Worm (Caenorhabditis elegans) whole organism, L4/young adult: ENCODE results near the gene F13H6.5.

Source experiments
- W03F9.2 ChIP-seq: fragments of 150-350 bp; optimal IDR thresholded peaks from 2 replicates; lab custom pipeline; 2014; ENCODE audit warnings: missing biosample characterization, missing genetic modification characterization
- dao-5 ChIP-seq: sonication (generic microtip); optimal IDR thresholded peaks from 2 replicates; lab custom pipeline; 2016; ENCODE audit warnings: missing genotype, missing genetic modification characterization, moderate library complexity, missing compliant biosample characterization
- him-1 ChIP-seq: sonication (generic microtip); optimal IDR thresholded peaks from 2 replicates; lab custom pipeline; 2016; ENCODE audit warnings: missing genotype, missing genetic modification reagents, missing genetic modification characterization, missing compliant biosample characterization

The F13H6.5 gene

DNA sequence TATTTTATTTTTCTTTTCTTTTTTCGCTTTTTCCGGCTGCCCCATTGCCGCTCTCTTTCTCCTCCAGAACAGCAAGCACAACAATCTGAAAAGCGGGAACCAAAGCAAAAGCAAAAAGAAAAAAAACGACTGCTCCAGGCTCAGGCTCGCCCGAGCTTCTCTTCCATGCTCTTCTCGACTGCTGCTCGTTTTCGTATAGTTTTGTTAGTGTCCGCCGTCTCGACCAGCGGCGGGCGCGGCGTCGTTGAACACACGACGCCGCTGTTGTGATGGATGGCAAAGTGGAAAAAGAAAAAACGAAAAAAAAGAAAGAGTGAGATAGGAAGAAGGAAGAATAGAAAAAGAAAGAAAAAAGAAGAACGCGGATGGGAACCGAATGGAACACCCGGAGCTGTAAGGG lies 24.6 kb downstream of the F13H6.5 start:
- no peak for TF ChIP-seq dao-5 (tag; lab: Kevin White, UChicago)
- TF ChIP-seq W03F9.2 (tag; lab: Kevin White, UChicago) = no peak
- TF ChIP-seq him-1 (tag; lab: Kevin White, UChicago) = peak; percentile 64

DNA sequence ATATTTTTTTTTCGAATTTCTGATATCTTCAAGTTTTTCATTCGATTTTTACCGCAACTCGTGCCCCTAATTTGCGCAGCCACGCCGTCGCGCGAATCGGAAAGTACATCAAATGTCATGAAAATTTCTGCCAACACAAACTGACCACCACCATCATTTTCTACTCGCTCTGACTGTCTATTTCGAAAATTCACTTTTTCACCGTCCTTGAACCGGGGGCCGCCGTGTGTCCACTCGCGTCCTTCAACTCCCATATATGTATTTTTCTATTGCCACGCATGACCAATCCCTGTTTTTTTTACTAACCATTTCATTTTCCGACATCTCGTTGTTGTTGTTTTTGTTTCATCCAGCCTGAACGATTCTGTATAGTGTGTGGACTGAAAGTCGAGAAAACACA lies 25.1 kb downstream of the F13H6.5 start:
- TF ChIP-seq him-1 (tag; lab: Kevin White, UChicago) (no peak), dao-5 (tag; lab: Kevin White, UChicago) (no peak)

DNA sequence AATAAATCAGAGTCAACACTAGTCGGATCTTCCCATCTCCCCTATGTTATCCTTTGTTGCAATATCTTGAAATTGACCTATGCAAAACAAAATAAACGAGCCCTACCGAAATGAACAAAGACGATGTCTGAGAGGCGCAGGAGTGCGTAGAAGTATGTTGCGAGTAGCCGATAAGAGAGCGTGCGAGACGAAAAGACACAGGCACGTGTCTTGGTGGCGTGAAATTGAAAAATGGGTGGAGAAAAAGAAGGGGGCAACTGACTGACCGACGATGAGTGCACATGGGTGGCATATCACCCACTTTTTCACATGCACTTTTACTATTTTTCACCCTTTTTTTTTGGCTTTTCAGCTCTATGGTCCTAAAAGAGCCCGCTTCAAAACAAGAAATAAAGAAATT lies 26.6 kb downstream of the F13H6.5 start:
- TF ChIP-seq him-1 (tag; lab: Kevin White, UChicago) (no peak), dao-5 (tag; lab: Kevin White, UChicago) (no peak), W03F9.2 (tag; lab: Kevin White, UChicago) (no peak)

DNA sequence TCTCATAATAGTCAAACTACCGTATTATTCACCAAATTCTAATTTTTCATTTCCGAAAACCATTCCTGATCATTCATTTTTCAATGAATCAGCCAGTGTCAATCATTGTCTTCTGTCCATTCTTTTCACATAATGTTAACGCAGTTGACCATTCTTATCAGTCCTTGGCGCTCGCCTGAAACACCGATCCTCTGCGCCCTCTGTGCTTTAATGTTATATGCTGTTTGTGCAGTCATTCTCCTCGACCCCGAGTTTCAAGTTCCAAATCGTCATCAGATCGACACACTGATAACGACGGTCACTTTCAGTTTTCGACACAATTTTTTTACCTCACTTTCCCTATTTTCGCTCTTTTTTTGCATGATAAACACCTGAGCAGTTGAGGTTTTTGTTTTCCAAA lies 27.8 kb downstream of the F13H6.5 start:
- TF ChIP-seq W03F9.2 (tag; lab: Kevin White, UChicago) = no peak
- TF ChIP-seq him-1 (tag; lab: Kevin White, UChicago) = no peak
- no peak for TF ChIP-seq dao-5 (tag; lab: Kevin White, UChicago)

- TF ChIP-seq him-1 (tag; lab: Kevin White, UChicago) (no peak), dao-5 (tag; lab: Kevin White, UChicago) (no peak), W03F9.2 (tag; lab: Kevin White, UChicago) (no peak)
Measured at ce11 chrV:6346043-6346618, 28.6 kb downstream of the F13H6.5 start.

DNA sequence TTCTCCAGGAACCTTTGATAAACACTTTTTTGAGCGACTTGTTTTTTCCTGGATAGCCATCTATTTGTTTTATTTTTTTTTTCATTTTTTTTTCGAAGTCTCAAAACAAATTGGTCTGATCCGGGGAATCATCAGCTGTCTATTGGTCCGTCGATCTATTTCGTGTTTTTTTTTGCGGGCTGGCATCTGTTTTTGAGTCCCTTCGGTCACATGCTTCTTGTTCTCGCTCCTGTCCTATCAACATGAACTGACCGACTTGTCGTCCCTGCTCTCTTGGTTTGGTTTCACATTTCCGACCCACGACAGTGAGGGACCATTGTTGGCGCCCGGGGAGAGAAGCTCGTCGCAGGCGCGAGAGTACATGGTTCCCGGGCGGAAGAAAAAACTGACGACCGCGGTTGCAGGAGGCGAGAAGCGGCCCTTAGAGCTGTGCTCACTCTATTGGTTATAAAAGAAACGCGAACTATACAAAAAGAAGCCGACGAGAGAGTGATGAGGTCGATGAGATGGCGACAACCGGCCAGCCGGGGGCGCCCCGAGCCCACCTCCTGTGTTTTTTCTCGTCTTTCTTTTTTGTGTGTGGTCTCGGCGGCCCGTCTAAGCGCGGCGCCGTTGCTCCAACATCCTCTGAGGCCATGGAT lies 30.1 kb downstream of the F13H6.5 start:
- TF ChIP-seq W03F9.2 (tag; lab: Kevin White, UChicago) (no peak), him-1 (tag; lab: Kevin White, UChicago) (no peak), dao-5 (tag; lab: Kevin White, UChicago) (no peak)

ce11 chrV:6342502-6342901 lies 32.2 kb downstream of the F13H6.5 start:
- TF ChIP-seq W03F9.2 (tag; lab: Kevin White, UChicago) (no peak), him-1 (tag; lab: Kevin White, UChicago) (no peak), dao-5 (tag; lab: Kevin White, UChicago) (no peak)

DNA sequence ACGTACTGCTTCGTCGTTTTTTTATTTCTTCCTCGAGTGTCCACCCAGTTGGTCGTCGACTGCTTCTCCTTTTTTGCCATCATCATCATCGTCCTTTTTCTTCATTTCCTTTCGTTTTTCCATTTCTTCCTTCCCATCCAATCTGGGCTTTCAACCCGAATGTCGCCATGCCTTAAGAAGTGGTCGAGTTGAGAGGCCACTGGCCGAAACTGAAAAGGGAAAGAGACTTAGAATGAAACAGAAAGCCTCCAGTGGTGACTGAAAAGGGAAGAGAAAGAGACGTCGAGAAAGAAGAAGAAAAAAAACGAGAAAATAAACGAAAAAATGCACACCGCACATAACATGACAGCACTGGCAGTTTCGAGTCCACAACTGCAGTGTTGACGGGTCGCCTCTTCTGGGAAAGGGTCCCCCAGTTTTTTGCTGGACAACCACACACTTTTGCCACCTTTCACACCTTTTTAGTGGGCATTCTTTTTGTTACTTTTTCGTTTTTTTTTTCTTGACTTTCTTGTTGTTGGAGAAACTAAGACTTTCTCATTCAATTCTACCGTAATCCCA lies 33.6 kb downstream of the F13H6.5 start:
- TF ChIP-seq W03F9.2 (tag; lab: Kevin White, UChicago) = no peak
- TF ChIP-seq him-1 (tag; lab: Kevin White, UChicago) = peak; percentile 58

ce11 chrV:6336108-6336507 lies 38.6 kb downstream of the F13H6.5 start, which contains the start of gene T28C12.6:
TSS of gene T28C12.6 (minus strand) at chrV:6336119.
- TF ChIP-seq W03F9.2 (tag; lab: Kevin White, UChicago) (no peak), him-1 (tag; lab: Kevin White, UChicago) (no peak), dao-5 (tag; lab: Kevin White, UChicago) (no peak)

ce11 chrV:6335226-6335625 lies 39.5 kb downstream of the F13H6.5 start:
- TF ChIP-seq dao-5 (tag; lab: Kevin White, UChicago) (peak; percentile 22), him-1 (tag; lab: Kevin White, UChicago) (no peak), W03F9.2 (tag; lab: Kevin White, UChicago) (no peak)

DNA sequence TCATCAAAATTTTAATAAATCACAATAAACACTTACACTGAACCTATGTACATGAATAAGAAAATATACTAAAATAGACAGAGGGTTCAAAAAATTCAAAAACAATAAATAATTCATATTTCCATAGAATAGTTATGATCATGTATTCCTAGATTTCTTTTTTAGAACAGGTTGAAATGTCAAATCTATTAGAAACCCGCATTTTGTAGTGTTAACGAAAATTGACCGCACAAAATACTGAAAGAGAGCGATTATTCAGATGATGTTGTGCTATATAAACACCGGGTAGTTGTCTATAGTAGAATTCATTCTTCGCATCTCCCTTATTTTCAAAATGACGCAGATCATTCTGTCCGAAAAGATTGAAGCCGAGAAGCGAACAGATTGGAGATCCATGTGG lies 43.1 kb downstream of the F13H6.5 start, which contains the start of gene T28C12.1:
TSS of gene T28C12.1 (plus strand) at position 301 of the 400 bp plus-strand sequence.
- TF ChIP-seq dao-5 (tag; lab: Kevin White, UChicago) (no peak), him-1 (tag; lab: Kevin White, UChicago) (no peak)

- TF ChIP-seq him-1 (tag; lab: Kevin White, UChicago) (no peak), dao-5 (tag; lab: Kevin White, UChicago) (no peak), W03F9.2 (tag; lab: Kevin White, UChicago) (no peak)
Measured at ce11 chrV:6328897-6329296, 45.8 kb downstream of the F13H6.5 start, which contains the start of gene T28C12.2. TSS of gene T28C12.2 (plus strand) at chrV:6329197.

DNA sequence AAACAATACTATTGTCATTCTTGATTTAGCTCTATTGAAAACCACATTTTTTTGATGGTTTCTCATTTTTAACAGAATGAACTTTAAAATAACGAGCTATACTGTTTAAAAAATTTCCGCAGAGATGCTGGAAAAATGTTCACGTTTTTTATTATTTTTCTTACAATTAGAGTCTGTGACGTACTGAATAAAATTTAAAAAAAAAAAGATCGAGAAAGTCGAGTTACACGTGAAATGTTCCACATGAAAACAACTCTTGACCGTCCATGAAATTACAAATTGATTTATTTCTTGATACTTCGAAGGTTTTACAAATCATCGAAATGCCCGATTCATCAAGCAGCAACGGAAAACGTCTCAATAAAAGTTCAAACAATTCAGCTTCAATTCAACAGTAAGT lies 47.8 kb downstream of the F13H6.5 start, which contains the start of gene fbxa-202:
TSS of gene fbxa-202 (plus strand) at position 301 of the 400 bp plus-strand sequence.
- no peak for TF ChIP-seq W03F9.2 (tag; lab: Kevin White, UChicago)
- no peak for TF ChIP-seq him-1 (tag; lab: Kevin White, UChicago)
- TF ChIP-seq dao-5 (tag; lab: Kevin White, UChicago) = no peak
